Worm (Caenorhabditis elegans) whole organism, L1 larva: ENCODE data around the gene tag-164.

ENCODE experiments used
- aly-2 ChIP-seq: fragments of 150-350 bp; optimal IDR thresholded peaks from 2 replicates; lab custom pipeline; 2014; ENCODE audit warnings: missing biosample characterization, missing genetic modification characterization
- ceh-63 ChIP-seq: fragments of 200-800 bp; sonication (Bioruptor generic); optimal IDR thresholded peaks from 2 replicates; lab custom pipeline; 2018; ENCODE audit warnings: mild to moderate bottlenecking, missing genetic modification characterization, missing compliant biosample characterization
- egl-27 ChIP-seq, 2 experiments: fragments of 150-350 bp in 1 of 2; sonication (generic microtip); optimal IDR thresholded peaks; 3 replicates each; lab custom pipeline; 2017 to 2018; ENCODE audit warnings: missing biosample characterization in 2 of 2, missing genetic modification characterization in 2 of 2, missing genetic modification reagents in 2 of 2
- jun-1 ChIP-seq: fragments of 150-350 bp; optimal IDR thresholded peaks from 2 replicates; lab custom pipeline; 2014; ENCODE audit warnings: missing biosample characterization, missing genetic modification reagents, missing genetic modification characterization
- lir-3 ChIP-seq: sonication (generic microtip); optimal IDR thresholded peaks from 2 replicates; lab custom pipeline; 2016; ENCODE audit warnings: mild to moderate bottlenecking, missing genetic modification characterization, moderate library complexity, missing compliant biosample characterization; ENCODE audit not compliant: poor library complexity
- nhr-11 ChIP-seq: fragments of 150-350 bp; optimal IDR thresholded peaks from 2 replicates; lab custom pipeline; 2014; ENCODE audit warnings: missing biosample characterization, missing genetic modification characterization
- nhr-84 ChIP-seq: sonication (generic microtip); optimal IDR thresholded peaks from 2 replicates; lab custom pipeline; 2017; ENCODE audit warnings: missing biosample characterization, missing genetic modification characterization
- skn-1 ChIP-seq: fragments of 150-350 bp; optimal IDR thresholded peaks from 2 replicates; lab custom pipeline; 2014; ENCODE audit warnings: missing biosample characterization, missing genetic modification characterization
- unc-62 ChIP-seq: fragments of 150-350 bp; optimal IDR thresholded peaks from 2 replicates; lab custom pipeline; 2014; ENCODE audit warnings: missing biosample characterization, missing genetic modification reagents, missing genetic modification characterization

DNA sequence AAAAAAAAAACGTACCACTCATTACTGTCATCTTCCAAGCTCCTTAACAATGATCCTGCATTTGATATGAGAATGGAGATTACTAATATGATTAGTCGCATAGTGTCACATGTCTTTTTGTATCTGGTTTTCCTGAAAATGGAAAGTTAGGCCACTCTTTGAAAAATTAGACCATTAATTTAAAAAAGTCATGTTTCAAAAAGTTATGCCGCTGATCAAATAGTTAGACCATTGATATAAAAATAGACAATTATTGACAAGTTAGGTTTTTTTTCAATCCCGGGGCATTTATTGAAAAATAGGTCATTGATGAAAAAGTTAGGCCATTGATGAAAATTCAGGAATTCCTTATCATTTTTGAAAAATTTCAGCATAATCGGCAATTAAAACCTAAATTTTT, 24.7 kb downstream of the tag-164 start, which contains the start of gene acc-4:
- TF ChIP-seq unc-62 (GFP tag; lab: Kevin White, UChicago) (no peak), egl-27 (tag; optimal IDR thresholded peaks at IDR 0.05; lab: Kevin White, UChicago) (no peak), aly-2 (tag; lab: Kevin White, UChicago) (no peak), ceh-63 (GFP tag; lab: Kevin White, UChicago) (no peak), skn-1 (tag; lab: Kevin White, UChicago) (no peak), nhr-84 (tag; lab: Kevin White, UChicago) (no peak), nhr-11 (tag; lab: Kevin White, UChicago) (no peak), lir-3 (tag; lab: Kevin White, UChicago) (no peak), jun-1 (tag; lab: Kevin White, UChicago) (no peak)
